Worm (Caenorhabditis elegans) whole organism, young adult: Measurements from ENCODE around the gene egl-26.

Experiments
- B0261.1 ChIP-seq: sonication (generic microtip); optimal IDR thresholded peaks from 2 replicates; lab custom pipeline; 2016; ENCODE audit warnings: mild to moderate bottlenecking, missing genetic modification characterization, moderate library complexity, missing compliant biosample characterization
- F39B2.1 ChIP-seq: fragments of 200-800 bp; sonication (Bioruptor generic); IDR thresholded peaks from 2 replicates; pipeline ENCODE4 v1.3.6; 2022; ENCODE audit warnings: missing genetic modification reagents, missing genetic modification characterization, missing compliant biosample characterization
- T07F8.4 ChIP-seq: sonication (generic microtip); optimal IDR thresholded peaks from 2 replicates; lab custom pipeline; 2016; ENCODE audit warnings: mild to moderate bottlenecking, missing genetic modification characterization, moderate library complexity, missing compliant biosample characterization
- T26A5.8 ChIP-seq: sonication (generic microtip); optimal IDR thresholded peaks from 2 replicates; lab custom pipeline; 2016; ENCODE audit warnings: missing genetic modification characterization, missing compliant biosample characterization
- Y53G8AR.9 ChIP-seq: fragments of 200-800 bp; sonication (Bioruptor generic); conservative IDR thresholded peaks from 2 replicates; pipeline ENCODE4 v1.3.6; 2022; ENCODE audit warnings: missing genetic modification reagents, missing genetic modification characterization, missing compliant biosample characterization
- Y56A3A.18 ChIP-seq: fragments of 200-800 bp; sonication (Bioruptor generic); IDR thresholded peaks from 2 replicates; pipeline ENCODE4 v1.3.6; 2022; ENCODE audit warnings: missing genetic modification reagents, missing genetic modification characterization, missing compliant biosample characterization
- Y67H2A.10 ChIP-seq: fragments of 200-800 bp; sonication (Bioruptor generic); conservative IDR thresholded peaks from 2 replicates; pipeline ENCODE4 v1.3.6; 2022; ENCODE audit warnings: missing genetic modification reagents, missing genetic modification characterization, missing compliant biosample characterization
- Y95B8A.8 ChIP-seq: fragments of 200-800 bp; sonication (Bioruptor generic); IDR thresholded peaks from 2 replicates; pipeline ENCODE4 v1.3.6; 2022; ENCODE audit warnings: missing genetic modification reagents, missing genetic modification characterization, missing compliant biosample characterization
- ama-1 ChIP-seq, 3 experiments: fragments of 150-350 bp in 1 of 3; sonication (generic microtip) in 2 of 3; optimal IDR thresholded peaks; 2 replicates each; lab custom pipeline; 2014 to 2018; ENCODE audit warnings: missing biosample characterization in 2 of 3, missing genetic modification characterization in 2 of 3, missing genetic modification reagents in 2 of 3
- atf-7 ChIP-seq: sonication (generic microtip); optimal IDR thresholded peaks from 2 replicates; lab custom pipeline; 2017; ENCODE audit warnings: mild to moderate bottlenecking, missing genetic modification characterization, missing compliant biosample characterization
- attf-6 ChIP-seq: fragments of 200-800 bp; sonication (Bioruptor generic); IDR thresholded peaks from 2 replicates; pipeline ENCODE4 v1.3.6; 2022; ENCODE audit warnings: missing genetic modification reagents, missing genetic modification characterization, missing compliant biosample characterization
- bed-2 ChIP-seq: fragments of 200-800 bp; sonication (Bioruptor generic); IDR thresholded peaks from 2 replicates; pipeline ENCODE4 v1.3.6; 2022; ENCODE audit warnings: missing genetic modification reagents, missing genetic modification characterization, missing compliant biosample characterization
- ceh-100 ChIP-seq: fragments of 200-800 bp; sonication (Bioruptor generic); IDR thresholded peaks from 2 replicates; pipeline ENCODE4 v1.3.6; 2022; ENCODE audit warnings: missing genetic modification reagents, missing genetic modification characterization, missing compliant biosample characterization
- ceh-27 ChIP-seq: fragments of 200-800 bp; sonication (Bioruptor generic); optimal IDR thresholded peaks from 2 replicates; lab custom pipeline; 2018; ENCODE audit warnings: mild to moderate bottlenecking, missing genetic modification characterization, moderate library complexity, missing compliant biosample characterization
- die-1 ChIP-seq: sonication (generic microtip); optimal IDR thresholded peaks from 2 replicates; lab custom pipeline; 2016; ENCODE audit warnings: missing genotype, mild to moderate bottlenecking, missing genetic modification characterization, missing compliant biosample characterization
- efl-1 ChIP-seq: fragments of 150-350 bp; optimal IDR thresholded peaks from 2 replicates; lab custom pipeline; 2014; ENCODE audit warnings: missing biosample characterization, missing genetic modification reagents, missing genetic modification characterization
- egl-44 ChIP-seq: fragments of 200-800 bp; sonication (Bioruptor generic); IDR thresholded peaks from 2 replicates; pipeline ENCODE4 v1.3.6; 2022; ENCODE audit warnings: missing genetic modification reagents, missing genetic modification characterization, missing compliant biosample characterization
- egrh-3 ChIP-seq: fragments of 200-800 bp; sonication (Bioruptor generic); IDR thresholded peaks from 2 replicates; pipeline ENCODE4 v1.3.6; 2022; ENCODE audit warnings: missing genetic modification reagents, missing genetic modification characterization, missing compliant biosample characterization
- him-1 ChIP-seq: sonication (generic microtip); optimal IDR thresholded peaks from 2 replicates; lab custom pipeline; 2016; ENCODE audit warnings: missing genotype, missing genetic modification reagents, missing genetic modification characterization, missing compliant biosample characterization
- hlh-12 ChIP-seq: sonication (generic microtip); optimal IDR thresholded peaks from 2 replicates; lab custom pipeline; 2016; ENCODE audit warnings: missing genetic modification characterization, missing compliant biosample characterization
- hmg-20 ChIP-seq: fragments of 200-800 bp; sonication (Bioruptor generic); IDR thresholded peaks from 2 replicates; pipeline ENCODE4 v1.3.6; 2022; ENCODE audit warnings: missing genetic modification reagents, missing genetic modification characterization, missing compliant biosample characterization
- lag-1 ChIP-seq: fragments of 200-800 bp; sonication (Bioruptor generic); IDR thresholded peaks from 2 replicates; pipeline ENCODE4 v1.3.6; 2022; ENCODE audit warnings: missing genetic modification reagents, missing genetic modification characterization, missing compliant biosample characterization
- lin-26 ChIP-seq: fragments of 200-800 bp; sonication (Bioruptor generic); IDR thresholded peaks from 2 replicates; pipeline ENCODE4 v1.3.6; 2022; ENCODE audit warnings: missing genetic modification reagents, missing genetic modification characterization, missing compliant biosample characterization
- lin-40 ChIP-seq: sonication (generic microtip); optimal IDR thresholded peaks from 2 replicates; lab custom pipeline; 2016; ENCODE audit warnings: missing genetic modification characterization, mild to moderate bottlenecking, missing compliant biosample characterization, missing genotype, missing genetic modification reagents
- lsy-27 ChIP-seq: sonication (generic microtip); optimal IDR thresholded peaks from 2 replicates; lab custom pipeline; 2017; ENCODE audit warnings: missing genetic modification characterization, mild to moderate bottlenecking, missing compliant biosample characterization, antibody characterized with exemption, missing genotype, borderline replicate concordance; ENCODE audit not compliant: insufficient read depth
- madf-10 ChIP-seq: sonication (generic microtip); optimal IDR thresholded peaks from 2 replicates; lab custom pipeline; 2016; ENCODE audit warnings: mild to moderate bottlenecking, missing genetic modification characterization, missing compliant biosample characterization
- mel-28 ChIP-seq: sonication (generic microtip); optimal IDR thresholded peaks from 2 replicates; lab custom pipeline; 2016; ENCODE audit warnings: borderline replicate concordance, mild to moderate bottlenecking, missing genetic modification characterization, missing compliant biosample characterization
- mxl-1 ChIP-seq: sonication (generic microtip); optimal IDR thresholded peaks from 2 replicates; lab custom pipeline; 2016; ENCODE audit warnings: missing genetic modification characterization, missing compliant biosample characterization
- nfya-1 ChIP-seq: sonication (generic microtip); optimal IDR thresholded peaks from 2 replicates; lab custom pipeline; 2017; ENCODE audit warnings: antibody characterized with exemption, missing compliant biosample characterization, missing genetic modification characterization, borderline replicate concordance; ENCODE audit not compliant: insufficient read depth
- nfya-2 ChIP-seq: fragments of 200-800 bp; sonication (Bioruptor generic); IDR thresholded peaks from 2 replicates; pipeline ENCODE4 v1.3.6; 2022; ENCODE audit warnings: missing genetic modification reagents, missing genetic modification characterization, missing compliant biosample characterization
- nfyb-1 ChIP-seq: fragments of 200-800 bp; sonication (Bioruptor generic); IDR thresholded peaks from 2 replicates; pipeline ENCODE4 v1.3.6; 2022; ENCODE audit warnings: missing genetic modification reagents, missing genetic modification characterization, missing compliant biosample characterization
- rpc-1 ChIP-seq, 2 experiments: fragments of 150-350 bp in 1 of 2; sonication (generic microtip) in 1 of 2; optimal IDR thresholded peaks; 2 replicates each; lab custom pipeline; 2014 to 2018; ENCODE audit warnings: missing biosample characterization in 1 of 2, missing genetic modification characterization in 1 of 2, missing genetic modification reagents in 1 of 2, missing genotype in 1 of 2
- snpc-4 ChIP-seq, 5 experiments: fragments of 150-350 bp in 1 of 5; sonication (generic microtip) in 4 of 5; optimal IDR thresholded peaks; 2 replicates each; lab custom pipeline; 2014 to 2018; ENCODE audit warnings: missing genetic modification characterization in 5 of 5, missing biosample characterization in 3 of 5, antibody characterized with exemption in 2 of 5, mild to moderate bottlenecking in 2 of 5, missing compliant biosample characterization in 2 of 5, missing genotype in 2 of 5, moderate library complexity in 2 of 5, missing genetic modification reagents in 1 of 5
- sptf-2 ChIP-seq: fragments of 200-800 bp; sonication (Bioruptor generic); optimal IDR thresholded peaks from 2 replicates; lab custom pipeline; 2018; ENCODE audit warnings: mild to moderate bottlenecking, missing genetic modification characterization, missing compliant biosample characterization
- tlf-1 ChIP-seq: fragments of 200-800 bp; sonication (Bioruptor generic); optimal IDR thresholded peaks from 2 replicates; lab custom pipeline; 2018; ENCODE audit warnings: mild to moderate bottlenecking, missing genetic modification characterization, missing compliant biosample characterization
- ztf-18 ChIP-seq: sonication (generic microtip); optimal IDR thresholded peaks from 2 replicates; lab custom pipeline; 2016; ENCODE audit warnings: missing genotype, mild to moderate bottlenecking, missing genetic modification characterization, missing compliant biosample characterization
- ztf-3 ChIP-seq: fragments of 200-800 bp; sonication (Bioruptor generic); optimal IDR thresholded peaks from 2 replicates; lab custom pipeline; 2018; ENCODE audit warnings: mild to moderate bottlenecking, missing genetic modification characterization, missing compliant biosample characterization

egl-26 gene

ce11 chrII:68757-69156 lies 697 bp upstream of the egl-26 start:
- TF ChIP-seq snpc-4 (GFP tag; optimal IDR thresholded peaks at IDR 0.05; lab: Kevin White, UChicago), result no peak
- no peak for TF ChIP-seq snpc-4 (tag; optimal IDR thresholded peaks at IDR 0.05; lab: Kevin White, UChicago)
- no peak for TF ChIP-seq mel-28 (tag; lab: Kevin White, UChicago)
- no peak for TF ChIP-seq ceh-27 (GFP tag; lab: Kevin White, UChicago)
- no peak for TF ChIP-seq ztf-18 (tag; lab: Kevin White, UChicago)
- no peak for TF ChIP-seq tlf-1 (GFP tag; lab: Kevin White, UChicago)
- TF ChIP-seq die-1 (tag; lab: Kevin White, UChicago), result no peak
- TF ChIP-seq nfya-1 (tag; lab: Kevin White, UChicago), result no peak
- TF ChIP-seq ztf-3 (GFP tag; lab: Kevin White, UChicago), result no peak
- no peak for TF ChIP-seq lag-1
- no peak for TF ChIP-seq Y67H2A.10 (GFP tag; lab: Robert Waterston, UW)
- no peak for TF ChIP-seq T26A5.8 (tag; lab: Kevin White, UChicago)
- no peak for TF ChIP-seq T07F8.4 (tag; lab: Kevin White, UChicago)
- no peak for TF ChIP-seq him-1 (tag; lab: Kevin White, UChicago)
- TF ChIP-seq atf-7, result no peak
- no peak for TF ChIP-seq egrh-3 (GFP tag; lab: Robert Waterston, UW)
- TF ChIP-seq attf-6 (GFP tag; lab: Robert Waterston, UW), result no peak
- TF ChIP-seq egl-44 (GFP tag; lab: Robert Waterston, UW), result no peak
- no peak for TF ChIP-seq Y53G8AR.9 (GFP tag; lab: Robert Waterston, UW)
- no peak for TF ChIP-seq mxl-1

- TF ChIP-seq Y56A3A.18 (GFP tag; lab: Robert Waterston, UW) (no peak), hlh-12 (tag; lab: Kevin White, UChicago) (no peak), bed-2 (GFP tag; lab: Robert Waterston, UW) (no peak), nfyb-1 (no peak), hmg-20 (no peak), madf-10 (tag; lab: Kevin White, UChicago) (no peak), ztf-18 (tag; lab: Kevin White, UChicago) (no peak), Y95B8A.8 (GFP tag; lab: Robert Waterston, UW) (no peak), egl-44 (GFP tag; lab: Robert Waterston, UW) (no peak), ama-1 (optimal IDR thresholded peaks at IDR 0.05; lab: Kevin White, UChicago) (no peak), ama-1 (GFP tag; optimal IDR thresholded peaks at IDR 0.05; lab: Kevin White, UChicago) (no peak), efl-1 (no peak), rpc-1 (optimal IDR thresholded peaks at IDR 0.05; lab: Kevin White, UChicago) (no peak), rpc-1 (tag; optimal IDR thresholded peaks at IDR 0.05; lab: Kevin White, UChicago) (no peak), lin-40 (tag; lab: Kevin White, UChicago) (no peak), sptf-2 (no peak), F39B2.1 (GFP tag; lab: Robert Waterston, UW) (no peak), lin-26 (GFP tag; lab: Robert Waterston, UW) (no peak), nfya-2 (GFP tag; lab: Robert Waterston, UW) (no peak), ceh-100 (GFP tag; lab: Robert Waterston, UW) (no peak), lsy-27 (tag; lab: Kevin White, UChicago) (no peak), B0261.1 (tag; lab: Kevin White, UChicago) (no peak)
Observed at ce11 chrII:73329-73728, 3.9 kb downstream of the egl-26 start.
